Worm (Caenorhabditis elegans) whole organism, L1 larva: Measurements from ENCODE around the gene tre-2.

Source experiments
- aha-1 ChIP-seq: fragments of 150-350 bp; optimal IDR thresholded peaks from 2 replicates; lab custom pipeline; 2014; ENCODE audit warnings: missing biosample characterization, missing genetic modification characterization
- ceh-63 ChIP-seq: fragments of 200-800 bp; sonication (Bioruptor generic); optimal IDR thresholded peaks from 2 replicates; lab custom pipeline; 2018; ENCODE audit warnings: mild to moderate bottlenecking, missing genetic modification characterization, missing compliant biosample characterization
- efl-3 ChIP-seq: fragments of 200-800 bp; sonication (Bioruptor generic); optimal IDR thresholded peaks from 2 replicates; lab custom pipeline; 2018; ENCODE audit warnings: mild to moderate bottlenecking, missing genetic modification characterization, missing compliant biosample characterization
- lsy-2 ChIP-seq, 2 experiments: fragments of 150-350 bp; optimal IDR thresholded peaks; 2 replicates each; lab custom pipeline; 2014; ENCODE audit warnings: missing biosample characterization in 2 of 2, missing genetic modification characterization in 2 of 2

- TF ChIP-seq lsy-2 (tag; optimal IDR thresholded peaks at IDR 0.05; lab: Kevin White, UChicago) (peak in 1 of 2 experiments; percentile 33), efl-3 (GFP tag; lab: Kevin White, UChicago) (no peak), aha-1 (tag; lab: Kevin White, UChicago) (no peak), ceh-63 (GFP tag; lab: Kevin White, UChicago) (no peak)
Measured at ce11 chrIV:6836769-6837168, 46.5 kb downstream of the tre-2 start.
